Fruit fly (Drosophila melanogaster) whole organism, embryonic: ENCODE results near the gene CecA1.

Experiments used
- B-H2 ChIP-seq: fragments of 200-800 bp; sonication (Bioruptor generic); optimal IDR thresholded peaks from 2 replicates; lab custom pipeline; 2018; ENCODE audit warnings: missing biosample characterization, mild to moderate bottlenecking, missing genetic modification characterization
- Bdp1 ChIP-seq: fragments of 200-800 bp; sonication (Bioruptor generic); optimal IDR thresholded peaks from 3 replicates; lab custom pipeline; 2016; ENCODE audit warnings: missing biosample characterization, missing genetic modification characterization
- Bgb ChIP-seq: fragments of 200-800 bp; sonication (Bioruptor generic); IDR thresholded peaks from 2 replicates; pipeline ENCODE4 v1.3.6; 2022; ENCODE audit warnings: missing biosample characterization, missing genetic modification characterization; ENCODE audit not compliant: partially characterized antibody
- Bteb2 ChIP-seq: fragments of 200-800 bp; sonication (Bioruptor generic); optimal IDR thresholded peaks from 2 replicates; lab custom pipeline; 2016; ENCODE audit warnings: missing biosample characterization, missing genetic modification characterization
- CG10209 ChIP-seq: fragments of 200-800 bp; sonication (Bioruptor generic); optimal IDR thresholded peaks from 3 replicates; lab custom pipeline; 2017; ENCODE audit warnings: missing biosample characterization, mild to moderate bottlenecking, missing genetic modification characterization, missing genetic modification reagents
- CG10979 ChIP-seq: fragments of 200-800 bp; sonication (Bioruptor generic); optimal IDR thresholded peaks from 2 replicates; lab custom pipeline; 2018; ENCODE audit warnings: missing biosample characterization, mild to moderate bottlenecking, missing genetic modification characterization, moderate library complexity
- CG11093 ChIP-seq: fragments of 200-800 bp; sonication (Bioruptor generic); IDR thresholded peaks from 3 replicates; pipeline ENCODE4 v1.3.6; 2022; ENCODE audit warnings: missing biosample characterization, missing genetic modification characterization
- CG12155 ChIP-seq: fragments of 200-800 bp; sonication (Bioruptor generic); optimal IDR thresholded peaks from 3 replicates; lab custom pipeline; 2016; ENCODE audit warnings: missing biosample characterization, missing genetic modification characterization
- CG1233 ChIP-seq: fragments of 200-800 bp; sonication (Bioruptor generic); optimal IDR thresholded peaks from 4 replicates; lab custom pipeline; 2018; ENCODE audit warnings: missing biosample characterization, mild to moderate bottlenecking, missing genetic modification characterization
- CG13296 ChIP-seq: fragments of 200-800 bp; sonication (Bioruptor generic); optimal IDR thresholded peaks from 3 replicates; lab custom pipeline; 2018; ENCODE audit warnings: missing biosample characterization, mild to moderate bottlenecking, missing genetic modification characterization
- CG13894 ChIP-seq: fragments of 200-800 bp; sonication (Bioruptor generic); optimal IDR thresholded peaks from 3 replicates; lab custom pipeline; 2018; ENCODE audit warnings: missing biosample characterization, mild to moderate bottlenecking, missing genetic modification characterization, moderate library complexity
- CG15479 ChIP-seq: fragments of 200-800 bp; sonication (Bioruptor generic); optimal IDR thresholded peaks from 3 replicates; lab custom pipeline; 2019; ENCODE audit warnings: missing biosample characterization, mild to moderate bottlenecking, missing genetic modification characterization, moderate library complexity
- CG1602 ChIP-seq: fragments of 200-800 bp; sonication (Bioruptor generic); optimal IDR thresholded peaks from 3 replicates; lab custom pipeline; 2016; ENCODE audit warnings: missing biosample characterization, missing genetic modification characterization
- CG17186 ChIP-seq: fragments of 200-800 bp; sonication (Bioruptor generic); optimal IDR thresholded peaks from 3 replicates; lab custom pipeline; 2017; ENCODE audit warnings: missing biosample characterization, missing genetic modification reagents, missing genetic modification characterization
- CG18599 ChIP-seq: fragments of 200-800 bp; sonication (Bioruptor generic); optimal IDR thresholded peaks from 3 replicates; lab custom pipeline; 2017; ENCODE audit warnings: missing biosample characterization, missing genetic modification characterization, mild to moderate bottlenecking, moderate library complexity, missing genetic modification reagents
- CG2712 ChIP-seq: fragments of 200-800 bp; optimal IDR thresholded peaks from 3 replicates; lab custom pipeline; 2019; ENCODE audit warnings: missing biosample characterization, mild to moderate bottlenecking, missing genetic modification characterization, moderate library complexity
- CG3281 ChIP-seq: fragments of 200-800 bp; sonication (Bioruptor generic); optimal IDR thresholded peaks from 3 replicates; lab custom pipeline; 2017; ENCODE audit warnings: missing biosample characterization, mild to moderate bottlenecking, missing genetic modification characterization
- CG4360 ChIP-seq: fragments of 200-800 bp; sonication (Bioruptor generic); IDR thresholded peaks from 2 replicates; pipeline ENCODE4 v1.3.6; 2022; ENCODE audit warnings: missing biosample characterization, missing genetic modification characterization
- CG43689 ChIP-seq: fragments of 200-800 bp; sonication (Bioruptor generic); IDR thresholded peaks from 2 replicates; pipeline ENCODE4 v1.3.6; 2022; ENCODE audit warnings: missing biosample characterization, missing genetic modification characterization
- CG4424 ChIP-seq: fragments of 200-800 bp; sonication (Bioruptor generic); optimal IDR thresholded peaks from 3 replicates; lab custom pipeline; 2016; ENCODE audit warnings: missing biosample characterization, missing genetic modification characterization
- CG4617 ChIP-seq: fragments of 200-800 bp; sonication (Bioruptor generic); optimal IDR thresholded peaks from 3 replicates; lab custom pipeline; 2016; ENCODE audit warnings: missing biosample characterization, missing genetic modification characterization, borderline replicate concordance
- CG4707 ChIP-seq: fragments of 200-800 bp; sonication (Bioruptor generic); optimal IDR thresholded peaks from 2 replicates; lab custom pipeline; 2018; ENCODE audit warnings: missing biosample characterization, mild to moderate bottlenecking, missing genetic modification characterization, moderate library complexity
- CG6813 ChIP-seq: fragments of 200-800 bp; sonication (Bioruptor generic); optimal IDR thresholded peaks from 2 replicates; lab custom pipeline; 2017; ENCODE audit warnings: missing biosample characterization, missing genetic modification characterization, mild to moderate bottlenecking, moderate library complexity, missing genetic modification reagents
- CG6854 ChIP-seq: fragments of 200-800 bp; sonication (Bioruptor generic); optimal IDR thresholded peaks from 3 replicates; lab custom pipeline; 2017; ENCODE audit warnings: missing biosample characterization, mild to moderate bottlenecking, missing genetic modification characterization
- CG7987 ChIP-seq: fragments of 200-800 bp; sonication (Bioruptor generic); optimal IDR thresholded peaks from 2 replicates; lab custom pipeline; 2018; ENCODE audit warnings: missing biosample characterization, mild to moderate bottlenecking, missing genetic modification characterization, moderate library complexity
- CG8290 ChIP-seq, 3 experiments: fragments of 200-800 bp; sonication (Bioruptor generic); optimal IDR thresholded peaks; 2 replicates each; lab custom pipeline; 2016 to 2019; ENCODE audit warnings: missing biosample characterization in 3 of 3, missing genetic modification characterization in 3 of 3, mild to moderate bottlenecking in 2 of 3, moderate library complexity in 1 of 3
- CG9817 ChIP-seq: fragments of 200-800 bp; sonication (Bioruptor generic); optimal IDR thresholded peaks from 2 replicates; lab custom pipeline; 2018; ENCODE audit warnings: missing biosample characterization, mild to moderate bottlenecking, missing genetic modification characterization, moderate library complexity
- Dbx ChIP-seq: fragments of 200-800 bp; sonication (Bioruptor generic); IDR thresholded peaks from 3 replicates; pipeline ENCODE4 v1.3.6; 2022; ENCODE audit warnings: missing biosample characterization, missing genetic modification characterization
- Dref ChIP-seq: fragments of 200-800 bp; sonication (Bioruptor generic); IDR thresholded peaks from 2 replicates; pipeline ENCODE4 v1.3.6; 2022; ENCODE audit warnings: missing biosample characterization, missing genetic modification characterization
- E2f2 ChIP-seq: fragments of 200-800 bp; sonication (Bioruptor generic); IDR thresholded peaks from 2 replicates; pipeline ENCODE4 v1.3.6; 2022; ENCODE audit warnings: missing biosample characterization, missing genetic modification characterization
- Ets65A ChIP-seq: fragments of 200-800 bp; sonication (Bioruptor generic); peaks from one replicate; lab custom pipeline; 2016; ENCODE audit warnings: missing biosample characterization, missing genetic modification characterization
- HHEX ChIP-seq: fragments of 200-800 bp; sonication (Bioruptor generic); optimal IDR thresholded peaks from 3 replicates; lab custom pipeline; 2017; ENCODE audit warnings: missing biosample characterization, mild to moderate bottlenecking, missing genetic modification characterization, missing genetic modification reagents
- Meics ChIP-seq: fragments of 200-800 bp; sonication (Bioruptor generic); optimal IDR thresholded peaks from 2 replicates; lab custom pipeline; 2017; ENCODE audit warnings: missing biosample characterization, mild to moderate bottlenecking, missing genetic modification characterization
- Vsx1 ChIP-seq: fragments of 200-800 bp; sonication (Bioruptor generic); optimal IDR thresholded peaks from 2 replicates; lab custom pipeline; 2017; ENCODE audit warnings: missing biosample characterization, mild to moderate bottlenecking, missing genetic modification characterization, missing genetic modification reagents
- Xrp1 ChIP-seq: fragments of 200-800 bp; sonication (Bioruptor generic); IDR thresholded peaks from 2 replicates; pipeline ENCODE4 v1.3.6; 2022; ENCODE audit warnings: missing biosample characterization, missing genetic modification characterization
- bigmax ChIP-seq: fragments of 200-800 bp; sonication (Bioruptor generic); optimal IDR thresholded peaks from 2 replicates; lab custom pipeline; 2018; ENCODE audit warnings: missing biosample characterization, mild to moderate bottlenecking, missing genetic modification characterization
- bsh ChIP-seq, 2 experiments: fragments of 200-800 bp; sonication (Bioruptor generic); optimal IDR thresholded peaks; 2 replicates each; lab custom pipeline; 2017 to 2018; ENCODE audit warnings: mild to moderate bottlenecking in 2 of 2, missing biosample characterization in 2 of 2, missing genetic modification characterization in 2 of 2, moderate library complexity in 1 of 2
- ci ChIP-seq: fragments of 200-800 bp; sonication (Bioruptor generic); IDR thresholded peaks from 3 replicates; pipeline ENCODE4 v1.3.6; 2022; ENCODE audit warnings: missing biosample characterization, missing genetic modification characterization
- crc ChIP-seq: fragments of 200-800 bp; sonication (Bioruptor generic); optimal IDR thresholded peaks from 2 replicates; lab custom pipeline; 2016; ENCODE audit warnings: missing biosample characterization, missing genetic modification characterization
- dysf ChIP-seq: fragments of 200-800 bp; sonication (Bioruptor generic); IDR thresholded peaks from 3 replicates; pipeline ENCODE4 v1.3.6; 2022; ENCODE audit warnings: missing biosample characterization, missing genetic modification characterization
- ftz-f1 ChIP-seq: fragments of 200-800 bp; sonication (Bioruptor generic); optimal IDR thresholded peaks from 2 replicates; lab custom pipeline; 2016; ENCODE audit warnings: missing biosample characterization, missing genetic modification characterization
- gem ChIP-seq: fragments of 200-800 bp; sonication (Bioruptor generic); optimal IDR thresholded peaks from 2 replicates; lab custom pipeline; 2019; ENCODE audit warnings: missing biosample characterization, mild to moderate bottlenecking, missing genetic modification characterization, moderate library complexity
- lab ChIP-seq: fragments of 200-800 bp; sonication (Bioruptor generic); optimal IDR thresholded peaks from 3 replicates; lab custom pipeline; 2017; ENCODE audit warnings: missing biosample characterization, missing genetic modification characterization, mild to moderate bottlenecking, moderate library complexity, missing genetic modification reagents
- odd ChIP-seq: fragments of 200-800 bp; sonication (Bioruptor generic); optimal IDR thresholded peaks from 2 replicates; lab custom pipeline; 2017; ENCODE audit warnings: missing biosample characterization, mild to moderate bottlenecking, missing genetic modification characterization
- org-1 ChIP-seq: fragments of 200-800 bp; sonication (Bioruptor generic); optimal IDR thresholded peaks from 2 replicates; lab custom pipeline; 2017; ENCODE audit warnings: missing biosample characterization, missing genetic modification characterization
- ranshi ChIP-seq: fragments of 200-800 bp; sonication (Bioruptor generic); IDR thresholded peaks from 2 replicates; pipeline ENCODE4 v1.3.6; 2022; ENCODE audit warnings: missing biosample characterization, missing genetic modification characterization
- schlank ChIP-seq: fragments of 200-800 bp; sonication (Bioruptor generic); optimal IDR thresholded peaks from 2 replicates; lab custom pipeline; 2018; ENCODE audit warnings: missing biosample characterization, mild to moderate bottlenecking, missing genetic modification characterization
- slbo ChIP-seq: fragments of 200-800 bp; sonication (Bioruptor generic); IDR thresholded peaks from 2 replicates; pipeline ENCODE4 v1.3.6; 2022; ENCODE audit warnings: missing biosample characterization, missing genetic modification characterization
- sr ChIP-seq: fragments of 200-800 bp; sonication (Bioruptor generic); IDR thresholded peaks from 3 replicates; pipeline ENCODE4 v1.3.6; 2022; ENCODE audit warnings: missing biosample characterization, missing genetic modification characterization
- unpg ChIP-seq: fragments of 200-800 bp; sonication (Bioruptor generic); optimal IDR thresholded peaks from 3 replicates; lab custom pipeline; 2018; ENCODE audit warnings: missing biosample characterization, mild to moderate bottlenecking, missing genetic modification characterization, moderate library complexity

Gene CecA1

dm6 chr3R:30198793-30199192 is 11.9 kb upstream of the CecA1 start (continued):
- TF ChIP-seq HHEX (GFP tag; lab: Kevin White, UChicago), result peak; percentile 30
- TF ChIP-seq CG13296 (GFP tag; lab: Kevin White, UChicago), result peak; percentile 64
- TF ChIP-seq CG12155 (GFP tag; lab: Kevin White, UChicago), result no peak
- no peak for TF ChIP-seq CG8290 (GFP tag; optimal IDR thresholded peaks at IDR 0.05; lab: Kevin White, UChicago)
- peak in 1 of 2 experiments; percentile 65 for TF ChIP-seq CG8290 (tag; optimal IDR thresholded peaks at IDR 0.05; lab: Kevin White, UChicago)
- no peak for TF ChIP-seq bigmax (GFP tag; lab: Kevin White, UChicago)
- TF ChIP-seq CG6854 (GFP tag; lab: Kevin White, UChicago), result peak; percentile 21
- no peak for TF ChIP-seq sr (GFP tag; lab: Robert Waterston, UW)
- peak; percentile 27 for TF ChIP-seq Vsx1 (GFP tag; lab: Kevin White, UChicago)
- peak; percentile 24 for TF ChIP-seq CG1233 (GFP tag; lab: Kevin White, UChicago)
- 0 out of 3 replicates have a peak, but pooled peaks have one; percentile 37 for TF ChIP-seq Dbx (GFP tag; lab: Robert Waterston, UW)
- TF ChIP-seq Bteb2 (GFP tag; lab: Kevin White, UChicago), result no peak
- peak; percentile 62 for TF ChIP-seq B-H2 (GFP tag; lab: Kevin White, UChicago)
- TF ChIP-seq CG6813 (GFP tag; lab: Kevin White, UChicago), result no peak
- no peak for TF ChIP-seq CG43689 (GFP tag; lab: Robert Waterston, UW)
- TF ChIP-seq Bgb, result no peak
- TF ChIP-seq unpg (GFP tag; lab: Kevin White, UChicago), result no peak
- peak; percentile 16 for TF ChIP-seq odd (GFP tag; lab: Kevin White, UChicago)
- TF ChIP-seq bsh (GFP tag; optimal IDR thresholded peaks at IDR 0.05; lab: Kevin White, UChicago), result peak in 1 of 2 experiments; percentile 6
- TF ChIP-seq CG3281 (GFP tag; lab: Kevin White, UChicago), result peak; percentile 71
- no peak for TF ChIP-seq crc (GFP tag; lab: Kevin White, UChicago)
- TF ChIP-seq CG4360 (GFP tag; lab: Robert Waterston, UW), result no peak
- no peak for TF ChIP-seq ci (GFP tag; lab: Robert Waterston, UW)
- 0 out of 2 replicates have a peak, but pooled peaks have one; percentile 10 for TF ChIP-seq ranshi (GFP tag; lab: Robert Waterston, UW)
- TF ChIP-seq Meics, result peak; percentile 47
- no peak for TF ChIP-seq CG1602 (GFP tag; lab: Kevin White, UChicago)
- no peak for TF ChIP-seq CG4707 (GFP tag; lab: Kevin White, UChicago)
- no peak for TF ChIP-seq CG10979 (tag; lab: Kevin White, UChicago)
- no peak for TF ChIP-seq CG17186
- peak; percentile 49 for TF ChIP-seq schlank (tag; lab: Kevin White, UChicago)
- TF ChIP-seq Dref (GFP tag; lab: Robert Waterston, UW), result no peak
- peak; percentile 65 for TF ChIP-seq CG13894
- peak; percentile 23 for TF ChIP-seq CG10209 (GFP tag; lab: Kevin White, UChicago)
- no peak for TF ChIP-seq ftz-f1 (GFP tag; lab: Kevin White, UChicago)
- peak; percentile 10 for TF ChIP-seq gem
- TF ChIP-seq lab (GFP tag; lab: Kevin White, UChicago), result peak; percentile 62
- no peak for TF ChIP-seq org-1 (GFP tag; lab: Kevin White, UChicago)
- no peak for TF ChIP-seq CG4617 (GFP tag; lab: Kevin White, UChicago)
- TF ChIP-seq CG18599 (GFP tag; lab: Kevin White, UChicago), result peak; percentile 80
- TF ChIP-seq E2f2 (GFP tag; lab: Robert Waterston, UW), result 0 out of 2 replicates have a peak, but pooled peaks have one; percentile 14
- TF ChIP-seq CG2712 (tag; lab: Kevin White, UChicago), result no peak
- no peak for TF ChIP-seq CG11093 (GFP tag; lab: Robert Waterston, UW)
- TF ChIP-seq CG7987 (GFP tag; lab: Kevin White, UChicago), result no peak
- 0 out of 2 replicates have a peak, but pooled peaks have one; percentile 17 for TF ChIP-seq Xrp1 (GFP tag; lab: Robert Waterston, UW)
- TF ChIP-seq CG15479 (GFP tag; lab: Kevin White, UChicago), result no peak
- TF ChIP-seq CG4424 (GFP tag; lab: Kevin White, UChicago), result no peak
- TF ChIP-seq slbo (GFP tag; lab: Robert Waterston, UW), result 0 out of 2 replicates have a peak, but pooled peaks have one; percentile 19
- no peak for TF ChIP-seq Bdp1 (GFP tag; lab: Kevin White, UChicago)
- TF ChIP-seq dysf (GFP tag; lab: Robert Waterston, UW), result peak; percentile 12; the same call in 1 of the 3 replicates
- no peak for TF ChIP-seq CG9817 (tag; lab: Kevin White, UChicago)
- TF ChIP-seq Ets65A (GFP tag; lab: Kevin White, UChicago), result peak; percentile 57
